Fruit fly (Drosophila melanogaster) Kc167 (cell line): ENCODE measurements around the gene CG6142.

Source experiments
- Myc ChIP-seq: fragments of >200 bp; optimal IDR thresholded peaks from 2 replicates; lab custom pipeline; 2017; ENCODE audit warnings: missing external identifiers
- Sin3A ChIP-seq: fragments of >200 bp; optimal IDR thresholded peaks from 2 replicates; lab custom pipeline; 2018; ENCODE audit warnings: missing external identifiers
- h ChIP-seq: fragments of >200 bp; optimal IDR thresholded peaks from 3 replicates; lab custom pipeline; 2018; ENCODE audit warnings: missing external identifiers
- insv ChIP-seq: fragments of >200 bp; optimal IDR thresholded peaks from 3 replicates; lab custom pipeline; 2018; ENCODE audit warnings: missing external identifiers
- psq ChIP-seq: fragments of >200 bp; optimal IDR thresholded peaks from 2 replicates; lab custom pipeline; 2017; ENCODE audit warnings: missing external identifiers
- ttk ChIP-seq: sonication (Bioruptor generic); optimal IDR thresholded peaks from 2 replicates; lab custom pipeline; 2017; ENCODE audit warnings: missing external identifiers

CG6142 gene

dm6 chr3R:26170644-26171043, 37.7 kb downstream of the CG6142 start, which contains the start of gene CG31323:
Gene CG31323, plus strand, starts transcription at chr3R:26170847.
- TF ChIP-seq ttk (lab: Kevin White, UChicago) = no peak
- TF ChIP-seq psq (lab: Kevin White, UChicago) = no peak
- TF ChIP-seq Sin3A (lab: Kevin White, UChicago) = no peak
- no peak for TF ChIP-seq h (lab: Kevin White, UChicago)
- TF ChIP-seq insv (lab: Kevin White, UChicago) = no peak
- no peak for TF ChIP-seq Myc (lab: Kevin White, UChicago)

dm6 chr3R:26172040-26172439, 39.1 kb downstream of the CG6142 start:
- no peak for TF ChIP-seq Myc (lab: Kevin White, UChicago)
- TF ChIP-seq psq (lab: Kevin White, UChicago) = no peak
- no peak for TF ChIP-seq h (lab: Kevin White, UChicago)
- TF ChIP-seq ttk (lab: Kevin White, UChicago) = no peak
- TF ChIP-seq Sin3A (lab: Kevin White, UChicago) = no peak
- TF ChIP-seq insv (lab: Kevin White, UChicago) = no peak

dm6 chr3R:26181991-26182390, 49.0 kb downstream of the CG6142 start:
- TF ChIP-seq Sin3A (lab: Kevin White, UChicago) (no peak), h (lab: Kevin White, UChicago) (no peak), insv (lab: Kevin White, UChicago) (no peak), Myc (lab: Kevin White, UChicago) (no peak), psq (lab: Kevin White, UChicago) (no peak), ttk (lab: Kevin White, UChicago) (no peak)

dm6 chr3R:26185201-26185688, 52.3 kb downstream of the CG6142 start, which contains the start of gene CG31086:
Gene CG31086, plus strand, starts transcription at chr3R:26185251.
- TF ChIP-seq h (lab: Kevin White, UChicago) (no peak), Myc (lab: Kevin White, UChicago) (no peak), insv (lab: Kevin White, UChicago) (no peak), psq (lab: Kevin White, UChicago) (no peak)
